Worm (Caenorhabditis elegans) whole organism, midembryonic: ENCODE measurements around the gene ctl-3.

ENCODE experiments used
- T22C8.4 ChIP-seq: fragments of 200-800 bp; sonication (Bioruptor generic); IDR thresholded peaks from 2 replicates; pipeline ENCODE4 v1.3.6; 2022; ENCODE audit warnings: missing genetic modification characterization, missing compliant biosample characterization
- cog-1 ChIP-seq: sonication (generic microtip); optimal IDR thresholded peaks from 2 replicates; lab custom pipeline; 2016; ENCODE audit warnings: missing genetic modification characterization, missing compliant biosample characterization
- tab-1 ChIP-seq: fragments of 200-800 bp; sonication (Bioruptor generic); IDR thresholded peaks from 2 replicates; pipeline ENCODE4 v1.3.6; 2022; ENCODE audit warnings: missing genetic modification characterization, missing compliant biosample characterization

DNA sequence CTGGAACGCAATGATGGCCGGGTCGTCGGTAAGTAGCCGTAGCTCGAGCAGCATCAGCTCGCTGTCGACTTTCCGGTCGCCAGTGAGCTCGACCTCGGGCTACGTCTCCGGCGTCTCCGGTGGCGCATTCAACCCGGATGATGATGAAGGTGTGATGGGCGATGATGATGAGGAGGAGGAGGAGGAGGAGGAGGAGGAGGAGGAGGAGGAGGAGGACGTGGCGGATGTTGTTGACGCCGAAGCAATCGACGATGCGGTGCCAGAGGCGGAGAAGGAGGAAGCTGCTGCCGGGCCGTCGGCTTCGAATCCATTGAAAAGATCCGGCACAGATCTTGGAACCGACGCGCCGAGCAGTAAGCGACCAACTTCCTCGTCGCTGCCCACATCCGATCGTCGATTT, 8.6 kb upstream of the ctl-3 start:
- TF ChIP-seq cog-1 (tag; lab: Kevin White, UChicago) (no peak), T22C8.4 (no peak), tab-1 (GFP tag; lab: Robert Waterston, UW) (no peak)
